Fruit fly (Drosophila melanogaster): ENCODE measurements around the gene CG13693.
A peak's percentile ranks its signal among the peaks of the same experiment; 100 is the strongest.

Gene CG13693

dm6 chr2L:250507-251215 lies 18.4 kb downstream of the CG13693 start, which contains the start of gene kis (continued):
- peak; percentile 75 for TF ChIP-seq CG3995 (GFP tag; optimal IDR thresholded peaks at IDR 0.05)
- TF ChIP-seq CG18262 (tag; optimal IDR thresholded peaks at IDR 0.05): peak; percentile 25
- TF ChIP-seq CG6813 (GFP tag; optimal IDR thresholded peaks at IDR 0.05): no peak
- TF ChIP-seq Dad (GFP tag; optimal IDR thresholded peaks at IDR 0.05): peak; percentile 43
- no peak for TF ChIP-seq Ravus (GFP tag; IDR thresholded peaks at IDR 0.05)
- peak; percentile 93 for TF ChIP-seq CG12659 (GFP tag; optimal IDR thresholded peaks at IDR 0.05)
- TF ChIP-seq ase (GFP tag; IDR thresholded peaks at IDR 0.05): no peak
- TF ChIP-seq HLH54F (GFP tag; optimal IDR thresholded peaks at IDR 0.05): peak; percentile 60
- no peak for TF ChIP-seq H2.0 (GFP tag; IDR thresholded peaks at IDR 0.05)
- TF ChIP-seq Nf-YC (tag; optimal IDR thresholded peaks at IDR 0.05): peak; percentile 60
- no peak for TF ChIP-seq wdn (GFP tag; IDR thresholded peaks at IDR 0.05)
- TF ChIP-seq pita (GFP tag; optimal IDR thresholded peaks at IDR 0.05): peak; percentile 67
- TF ChIP-seq CG4328 (GFP tag; optimal IDR thresholded peaks at IDR 0.05): peak; percentile 21
- no peak for TF ChIP-seq ems (GFP tag; optimal IDR thresholded peaks at IDR 0.05)
- peak; percentile 20 for TF ChIP-seq CG7271 (tag; optimal IDR thresholded peaks at IDR 0.05)
- TF ChIP-seq CG4282 (GFP tag; optimal IDR thresholded peaks at IDR 0.05): peak; percentile 4
- TF ChIP-seq CG6254 (GFP tag; optimal IDR thresholded peaks at IDR 0.05): no peak
- TF ChIP-seq H15 (GFP tag; IDR thresholded peaks at IDR 0.05): 0 out of 3 replicates have a peak, but pooled peaks have one; percentile 14
- no peak for TF ChIP-seq h (optimal IDR thresholded peaks at IDR 0.05)
- no peak for TF ChIP-seq CG17802 (tag; optimal IDR thresholded peaks at IDR 0.05)
- no peak for TF ChIP-seq fru (optimal IDR thresholded peaks at IDR 0.05)
- TF ChIP-seq gsb (GFP tag; IDR thresholded peaks at IDR 0.05): no peak
- TF ChIP-seq Fer3 (tag; optimal IDR thresholded peaks at IDR 0.05): peak; percentile 37
- no peak for TF ChIP-seq Dek (tag; optimal IDR thresholded peaks at IDR 0.05)
- peak; percentile 57 for TF ChIP-seq Abd-B (GFP tag; optimal IDR thresholded peaks at IDR 0.05)
- no peak for TF ChIP-seq MTF-1 (GFP tag; optimal IDR thresholded peaks at IDR 0.05; ENCODE audit: borderline replicate concordance)
- TF ChIP-seq CG8089 (GFP tag; optimal IDR thresholded peaks at IDR 0.05): no peak
- peak; percentile 50 for TF ChIP-seq eyg (GFP tag; optimal IDR thresholded peaks at IDR 0.05)
- no peak for TF ChIP-seq fd96Cb (tag; optimal IDR thresholded peaks at IDR 0.05)
- no peak for TF ChIP-seq CG1024 (GFP tag; IDR thresholded peaks at IDR 0.05)
- TF ChIP-seq Opbp (GFP tag; IDR thresholded peaks at IDR 0.05; ENCODE audit: partially characterized antibody): peak; percentile 97
- peak; percentile 12 for TF ChIP-seq repo (GFP tag; optimal IDR thresholded peaks at IDR 0.05)
- peak; percentile 30 for TF ChIP-seq CG12942 (GFP tag; optimal IDR thresholded peaks at IDR 0.05)
- TF ChIP-seq run (tag; optimal IDR thresholded peaks at IDR 0.05): no peak
- TF ChIP-seq klu (GFP tag; IDR thresholded peaks at IDR 0.05): no peak
- no peak for TF ChIP-seq fd3F (GFP tag; optimal IDR thresholded peaks at IDR 0.05)
- no peak for TF ChIP-seq schlank (tag; optimal IDR thresholded peaks at IDR 0.05)
- TF ChIP-seq Meics (GFP tag; optimal IDR thresholded peaks at IDR 0.05): peak; percentile 30
- TF ChIP-seq CG5245 (GFP tag; optimal IDR thresholded peaks at IDR 0.05): no peak
- TF ChIP-seq CG18764 (GFP tag; optimal IDR thresholded peaks at IDR 0.05): no peak
- TF ChIP-seq toy (GFP tag; IDR thresholded peaks at IDR 0.05): no peak
- TF ChIP-seq tna (GFP tag; IDR thresholded peaks at IDR 0.05; ENCODE audit: partially characterized antibody): peak; percentile 91
- TF ChIP-seq CG9797 (GFP tag; optimal IDR thresholded peaks at IDR 0.05): peak; percentile 69
- no peak for TF ChIP-seq CG16815 (GFP tag; optimal IDR thresholded peaks at IDR 0.05)
- peak; percentile 75 for TF ChIP-seq Jarid2 (GFP tag; optimal IDR thresholded peaks at IDR 0.05)
- no peak for TF ChIP-seq GATAe (GFP tag; conservative IDR thresholded peaks at IDR 0.05)
- peak; percentile 23 for TF ChIP-seq bcd (GFP tag; optimal IDR thresholded peaks at IDR 0.05)
- no peak for TF ChIP-seq usp (GFP tag; optimal IDR thresholded peaks at IDR 0.05)
- TF ChIP-seq pan (optimal IDR thresholded peaks at IDR 0.05): no peak
- no peak for TF ChIP-seq pan (GFP tag; optimal IDR thresholded peaks at IDR 0.05 in 1 of 2, IDR thresholded peaks at IDR 0.05 in 1 of 2)
- TF ChIP-seq CG5180 (GFP tag; optimal IDR thresholded peaks at IDR 0.05): no peak

Measured in whole organism, embryonic.